Worm (Caenorhabditis elegans) whole organism, L3 larva: ENCODE measurements around the gene mel-28.

ENCODE experiments used
- hmg-11 ChIP-seq: sonication (generic microtip); optimal IDR thresholded peaks from 2 replicates; lab custom pipeline; 2016; ENCODE audit warnings: missing genetic modification characterization, missing compliant biosample characterization
- snpc-4 ChIP-seq: fragments of 150-350 bp; optimal IDR thresholded peaks from 2 replicates; lab custom pipeline; 2014; ENCODE audit warnings: missing biosample characterization, missing genetic modification characterization
- unc-62 ChIP-seq: fragments of 150-350 bp; sonication (generic microtip); optimal IDR thresholded peaks from 4 replicates; lab custom pipeline; 2014; ENCODE audit warnings: missing biosample characterization, missing genetic modification reagents, missing genetic modification characterization

ce11 chrIII:4765474-4765873 lies 20.4 kb upstream of the mel-28 start, which contains the start of gene B0393.5:
- TF ChIP-seq snpc-4 (no peak), unc-62 (GFP tag; lab: Kevin White, UChicago) (no peak), hmg-11 (no peak)
